Worm (Caenorhabditis elegans): ENCODE data around the gene nono-1.

ce11 chrIII:5980274-5980918 lies 22.4 kb upstream of the nono-1 start:
- TF ChIP-seq F23B12.7 (tag; optimal IDR thresholded peaks at IDR 0.05; ENCODE audit: insufficient read depth) (no peak), egl-44 (GFP tag; IDR thresholded peaks at IDR 0.05) (no peak)
